Worm (Caenorhabditis elegans): Measurements from ENCODE around the gene ZK945.7.

ce11 chrII:10075794-10076193 is 32.5 kb downstream of the ZK945.7 start:
- no peak for TF ChIP-seq Y75B8A.6 (GFP tag; IDR thresholded peaks at IDR 0.05)
- no peak for TF ChIP-seq dmd-8 (GFP tag; IDR thresholded peaks at IDR 0.05)
- TF ChIP-seq lsy-2 (tag; optimal IDR thresholded peaks at IDR 0.05) = no peak
- no peak for TF ChIP-seq fos-1 (tag; optimal IDR thresholded peaks at IDR 0.05)
- no peak for TF ChIP-seq nhr-6 (tag; optimal IDR thresholded peaks at IDR 0.05)
- TF ChIP-seq unc-62 (GFP tag; optimal IDR thresholded peaks at IDR 0.05 in 1 of 2) = peak in 1 of 2 experiments; percentile 87
- TF ChIP-seq unc-62 (tag; optimal IDR thresholded peaks at IDR 0.05) = no peak
